Fruit fly (Drosophila melanogaster): Measurements from ENCODE around the gene msl-1.

msl-1 gene

DNA sequence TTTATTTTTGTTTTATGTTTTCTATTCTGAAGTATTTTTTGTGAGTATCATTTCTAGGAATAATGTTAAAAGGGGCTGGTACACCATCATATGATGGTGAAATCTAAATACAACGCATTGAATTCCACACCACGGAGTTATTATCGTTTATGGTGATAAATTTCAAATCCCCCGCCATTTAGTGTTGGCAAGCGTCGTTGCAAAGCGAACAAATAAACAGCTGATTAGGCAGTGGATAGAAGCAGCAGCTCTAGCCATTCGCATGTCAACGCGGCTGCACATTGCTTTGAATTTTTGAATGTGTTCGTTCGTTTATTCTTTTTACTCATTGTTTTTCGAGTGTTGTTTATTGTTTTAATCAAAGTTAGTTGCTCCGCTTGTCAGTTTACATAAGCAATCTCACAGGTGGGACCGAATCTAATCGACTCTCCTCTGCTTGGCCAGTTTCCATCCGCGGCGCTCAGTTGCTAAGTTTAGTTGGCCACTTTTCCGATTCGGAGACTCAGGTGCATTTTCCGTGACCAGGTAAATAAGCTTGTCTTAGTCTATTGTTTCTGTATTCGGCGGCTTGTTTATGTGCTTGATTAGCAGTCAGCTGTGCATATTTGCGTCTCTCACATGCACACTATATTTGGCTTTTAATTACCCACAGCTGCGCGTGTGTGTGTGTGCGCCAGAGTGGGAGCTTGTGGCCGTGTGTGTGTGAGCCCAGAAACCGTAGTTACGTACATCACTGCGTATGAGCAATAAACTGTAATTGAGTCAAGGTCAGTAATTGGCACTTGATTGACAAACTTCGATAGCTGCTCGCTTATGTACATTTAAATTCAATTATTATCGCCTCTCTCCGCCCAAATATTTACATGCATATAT is 11.4 kb downstream of the msl-1 start, which contains the start of the genes Mst36Fa and CG31751:
Gene Mst36Fa (minus strand): TSS at position 51 of the 873 bp plus-strand sequence.
Gene CG31751 (plus strand): TSS at position 274 of the 873 bp plus-strand sequence.
- peak; percentile 98 for TF ChIP-seq fkh (GFP tag; optimal IDR thresholded peaks at IDR 0.05)
- TF ChIP-seq svp (GFP tag) = peak; percentile 14
- peak; percentile 9 for TF ChIP-seq cyc (GFP tag; optimal IDR thresholded peaks at IDR 0.05)
- TF ChIP-seq salr (GFP tag; optimal IDR thresholded peaks at IDR 0.05) = no peak

DNA sequence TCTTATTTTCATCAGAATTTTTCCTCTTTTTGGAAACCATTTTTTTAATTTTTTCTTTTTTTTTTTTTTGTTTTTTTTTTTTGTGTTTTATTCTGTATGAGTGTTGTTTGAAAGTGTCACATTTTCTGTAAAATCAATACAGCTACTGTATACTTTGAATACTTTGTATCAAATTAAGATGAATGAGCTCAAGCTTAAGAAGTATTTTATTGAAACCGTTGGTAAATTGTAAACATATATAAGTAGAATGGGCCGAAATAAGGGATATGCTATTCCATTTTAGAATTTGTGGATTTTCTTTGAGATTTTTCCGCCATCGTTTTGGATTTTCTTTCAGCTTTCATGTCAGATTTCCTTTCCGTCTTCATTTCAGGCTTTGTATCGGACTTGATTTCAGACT is 13.6 kb downstream of the msl-1 start, which contains the start of gene Mst36Fb:
Gene Mst36Fb (minus strand): TSS at position 101 of the 400 bp plus-strand sequence.
- TF ChIP-seq CG9139 (GFP tag; optimal IDR thresholded peaks at IDR 0.05) (no peak), pdm3 (GFP tag; optimal IDR thresholded peaks at IDR 0.05) (no peak)

DNA sequence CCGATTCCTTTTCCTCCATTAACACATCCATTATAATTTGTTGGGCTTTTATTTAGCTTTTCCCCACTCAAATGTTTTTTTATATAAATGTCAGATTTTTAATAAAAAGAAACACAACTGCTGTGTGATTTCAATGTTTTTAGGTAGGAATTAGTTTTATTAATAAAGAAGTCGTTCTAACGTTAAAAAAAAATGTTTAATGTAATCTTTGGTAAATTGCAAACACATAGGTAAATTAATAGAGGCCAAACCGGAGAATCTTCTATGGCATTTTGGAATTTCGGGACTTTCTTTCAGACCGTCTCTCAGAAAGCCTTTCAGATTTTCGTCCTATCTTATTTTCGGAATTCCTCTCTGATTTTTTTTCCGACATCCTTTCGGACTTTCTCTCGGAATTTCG is 15.4 kb downstream of the msl-1 start, which contains the start of gene CG43339:
Gene CG43339 (minus strand): TSS at position 101 of the 400 bp plus-strand sequence.
- TF ChIP-seq CG8632 (GFP tag; optimal IDR thresholded peaks at IDR 0.05) (no peak), Gug (GFP tag; IDR thresholded peaks at IDR 0.05) (no peak), topi (GFP tag; optimal IDR thresholded peaks at IDR 0.05) (no peak), CG11294 (GFP tag; IDR thresholded peaks at IDR 0.05) (no peak), CG4318 (GFP tag; optimal IDR thresholded peaks at IDR 0.05) (no peak), CG3032 (tag; optimal IDR thresholded peaks at IDR 0.05) (no peak), CG9139 (GFP tag; optimal IDR thresholded peaks at IDR 0.05) (no peak), CG16779 (tag; optimal IDR thresholded peaks at IDR 0.05) (no peak), achi (GFP tag; optimal IDR thresholded peaks at IDR 0.05) (no peak)

DNA sequence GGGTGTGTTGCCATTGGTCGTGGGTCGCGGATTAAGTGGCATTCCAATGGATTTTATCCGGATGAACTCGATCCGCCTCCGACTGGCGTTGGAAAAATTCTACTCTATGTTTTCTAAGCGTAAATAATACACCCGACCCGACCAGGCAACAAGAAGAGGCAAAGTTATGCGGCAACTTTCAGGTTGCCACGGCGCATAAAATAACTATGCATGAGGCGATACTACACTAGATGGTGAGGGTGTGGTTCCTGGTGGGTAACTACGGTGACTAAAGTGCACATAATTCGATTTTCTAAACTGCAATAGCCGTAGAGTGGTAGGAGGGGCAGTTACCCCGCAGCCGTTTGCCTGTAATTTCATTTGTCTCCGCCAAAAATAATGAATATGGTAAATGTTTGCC is 17.5 kb downstream of the msl-1 start, which contains the start of gene CG43338:
Gene CG43338 (minus strand): TSS at position 101 of the 400 bp plus-strand sequence.
- no peak for TF ChIP-seq CG9139 (GFP tag; optimal IDR thresholded peaks at IDR 0.05)
- TF ChIP-seq CG6808 (GFP tag; optimal IDR thresholded peaks at IDR 0.05) = no peak
- no peak for TF ChIP-seq CG6854 (GFP tag; optimal IDR thresholded peaks at IDR 0.05)
- no peak for TF ChIP-seq svp (GFP tag)
- no peak for TF ChIP-seq Sox14 (GFP tag; optimal IDR thresholded peaks at IDR 0.05)
- no peak for TF ChIP-seq CG11294 (GFP tag; IDR thresholded peaks at IDR 0.05)
- TF ChIP-seq CG32006 (GFP tag; optimal IDR thresholded peaks at IDR 0.05) = no peak
- no peak for TF ChIP-seq fd59A (GFP tag; optimal IDR thresholded peaks at IDR 0.05)
- no peak for TF ChIP-seq Hr39 (GFP tag; optimal IDR thresholded peaks at IDR 0.05)
- no peak for TF ChIP-seq CG3919 (GFP tag; optimal IDR thresholded peaks at IDR 0.05)
- TF ChIP-seq acj6 (GFP tag; optimal IDR thresholded peaks at IDR 0.05) = no peak
- TF ChIP-seq CG1621 (tag; optimal IDR thresholded peaks at IDR 0.05) = no peak
- no peak for TF ChIP-seq CG8319 (GFP tag; optimal IDR thresholded peaks at IDR 0.05)
- no peak for TF ChIP-seq achi (GFP tag; optimal IDR thresholded peaks at IDR 0.05)

DNA sequence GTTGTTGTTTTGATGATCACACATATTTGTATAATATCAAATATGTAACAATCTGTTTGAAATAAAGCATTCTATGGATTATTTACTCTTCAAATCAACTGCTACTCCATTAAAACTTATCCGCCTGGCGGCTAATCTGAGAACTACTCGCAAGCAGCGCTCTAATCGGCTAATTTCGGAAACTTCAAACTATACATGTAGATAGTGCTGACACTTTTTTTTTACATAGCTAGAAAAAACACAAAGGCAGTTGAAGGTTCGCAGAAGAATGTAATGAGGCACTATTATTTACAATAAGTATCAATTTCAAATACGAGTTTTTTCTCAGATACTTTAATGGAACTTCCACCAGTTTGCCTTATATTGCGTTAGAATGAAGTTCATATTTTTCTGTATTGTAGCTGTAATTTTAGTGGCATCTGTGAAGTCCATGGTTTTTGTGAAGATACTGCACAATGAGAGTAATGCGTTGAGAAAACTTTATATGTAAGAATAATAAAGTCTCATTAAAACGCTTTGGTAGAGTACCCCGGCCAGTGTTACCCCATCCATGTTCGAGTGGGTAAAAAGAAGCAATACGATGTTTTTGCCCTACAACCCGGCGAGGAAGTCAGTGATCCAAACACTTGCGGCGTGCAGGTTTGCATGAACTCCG is 22.5 kb downstream of the msl-1 start:
- TF ChIP-seq OdsH (GFP tag; optimal IDR thresholded peaks at IDR 0.05) = peak; percentile 50
- peak; percentile 20 for TF ChIP-seq Hr4 (GFP tag; optimal IDR thresholded peaks at IDR 0.05)
- no peak for TF ChIP-seq CG11294 (GFP tag; IDR thresholded peaks at IDR 0.05)
- peak; percentile 3 for TF ChIP-seq CG10669 (GFP tag; optimal IDR thresholded peaks at IDR 0.05)
- TF ChIP-seq Hr39 (GFP tag; optimal IDR thresholded peaks at IDR 0.05) = peak; percentile 35
- TF ChIP-seq achi (GFP tag; optimal IDR thresholded peaks at IDR 0.05) = no peak
- peak; percentile 83 for TF ChIP-seq fkh (GFP tag; optimal IDR thresholded peaks at IDR 0.05)
- TF ChIP-seq Lpt (GFP tag; optimal IDR thresholded peaks at IDR 0.05) = no peak
- TF ChIP-seq CG3919 (GFP tag; optimal IDR thresholded peaks at IDR 0.05) = peak; percentile 67
- peak; percentile 28 for TF ChIP-seq CG10631 (GFP tag; optimal IDR thresholded peaks at IDR 0.05)
- peak; percentile 54 for TF ChIP-seq CG31627 (GFP tag; optimal IDR thresholded peaks at IDR 0.05)
- TF ChIP-seq Ets96B (tag; optimal IDR thresholded peaks at IDR 0.05) = no peak
- TF ChIP-seq lz (GFP tag; optimal IDR thresholded peaks at IDR 0.05) = peak; percentile 44
- no peak for TF ChIP-seq CG32006 (GFP tag; optimal IDR thresholded peaks at IDR 0.05)
- no peak for TF ChIP-seq pdm3 (GFP tag; optimal IDR thresholded peaks at IDR 0.05)
- TF ChIP-seq Sox15 (GFP tag; optimal IDR thresholded peaks at IDR 0.05) = no peak
- TF ChIP-seq CG11902 (GFP tag; optimal IDR thresholded peaks at IDR 0.05) = no peak
- no peak for TF ChIP-seq ss (GFP tag; optimal IDR thresholded peaks at IDR 0.05)
- no peak for TF ChIP-seq CG9139 (GFP tag; optimal IDR thresholded peaks at IDR 0.05)
- no peak for TF ChIP-seq Blimp-1 (GFP tag; optimal IDR thresholded peaks at IDR 0.05)
- no peak for TF ChIP-seq eg (GFP tag; IDR thresholded peaks at IDR 0.05)
- no peak for TF ChIP-seq Met (GFP tag; optimal IDR thresholded peaks at IDR 0.05)
- peak; percentile 16 for TF ChIP-seq Ets21C (GFP tag; optimal IDR thresholded peaks at IDR 0.05)
- peak; percentile 64 for TF ChIP-seq Eip78C (GFP tag)

Measured in whole organism, prepupa.